Fruit fly (Drosophila melanogaster) whole organism, embryonic: ENCODE measurements around the gene Kat60.

Experiments used
- Antp ChIP-seq: fragments of 200-800 bp; sonication (Bioruptor generic); optimal IDR thresholded peaks from 3 replicates; lab custom pipeline; 2016; ENCODE audit warnings: missing biosample characterization, missing genetic modification characterization
- CG10366 ChIP-seq: fragments of 200-800 bp; sonication (Bioruptor generic); IDR thresholded peaks from 2 replicates; pipeline ENCODE4 v1.3.6; 2022; ENCODE audit warnings: missing biosample characterization, missing genetic modification characterization
- CG10543 ChIP-seq: fragments of 200-800 bp; sonication (Bioruptor generic); optimal IDR thresholded peaks from 3 replicates; lab custom pipeline; 2017; ENCODE audit warnings: missing biosample characterization, mild to moderate bottlenecking, missing genetic modification characterization, moderate library complexity
- CG12659 ChIP-seq: fragments of 200-800 bp; sonication (Bioruptor generic); optimal IDR thresholded peaks from 3 replicates; lab custom pipeline; 2017; ENCODE audit warnings: mild to moderate bottlenecking, missing biosample characterization, missing genetic modification reagents, missing genetic modification characterization
- CG13287 ChIP-seq: fragments of 200-800 bp; sonication (Bioruptor generic); IDR thresholded peaks from 2 replicates; pipeline ENCODE4 v1.3.6; 2022; ENCODE audit warnings: missing biosample characterization, missing genetic modification characterization; ENCODE audit not compliant: partially characterized antibody
- CG13775 ChIP-seq: fragments of 200-800 bp; sonication (Bioruptor generic); optimal IDR thresholded peaks from 3 replicates; lab custom pipeline; 2017; ENCODE audit warnings: missing biosample characterization, mild to moderate bottlenecking, missing genetic modification characterization
- CG14710 ChIP-seq: fragments of 200-800 bp; sonication (Bioruptor generic); optimal IDR thresholded peaks from 3 replicates; lab custom pipeline; 2019; ENCODE audit warnings: missing biosample characterization, mild to moderate bottlenecking, missing genetic modification characterization, moderate library complexity
- CG15073 ChIP-seq: fragments of 200-800 bp; sonication (Bioruptor generic); optimal IDR thresholded peaks from 2 replicates; lab custom pipeline; 2016; ENCODE audit warnings: missing biosample characterization, missing genetic modification characterization
- CG16813 ChIP-seq: fragments of 200-800 bp; sonication (Bioruptor generic); IDR thresholded peaks from 3 replicates; pipeline ENCODE4 v1.3.6; 2022; ENCODE audit warnings: missing biosample characterization, missing genetic modification characterization; ENCODE audit not compliant: partially characterized antibody
- CG17829 ChIP-seq: fragments of 200-800 bp; optimal IDR thresholded peaks from 2 replicates; lab custom pipeline; 2019; ENCODE audit warnings: missing biosample characterization, mild to moderate bottlenecking, missing genetic modification characterization, moderate library complexity
- CG2116 ChIP-seq: fragments of 200-800 bp; sonication (Bioruptor generic); optimal IDR thresholded peaks from 3 replicates; lab custom pipeline; 2018; ENCODE audit warnings: missing biosample characterization, mild to moderate bottlenecking, missing genetic modification characterization
- CG2889 ChIP-seq: fragments of 200-800 bp; sonication (Bioruptor generic); IDR thresholded peaks from 3 replicates; pipeline ENCODE4 v1.3.6; 2022; ENCODE audit warnings: missing biosample characterization, missing genetic modification characterization
- CG30020 ChIP-seq: fragments of 200-800 bp; optimal IDR thresholded peaks from 2 replicates; lab custom pipeline; 2019; ENCODE audit warnings: missing biosample characterization, mild to moderate bottlenecking, missing genetic modification characterization, moderate library complexity
- CG3281 ChIP-seq: fragments of 200-800 bp; sonication (Bioruptor generic); optimal IDR thresholded peaks from 3 replicates; lab custom pipeline; 2017; ENCODE audit warnings: missing biosample characterization, mild to moderate bottlenecking, missing genetic modification characterization
- CG34224 ChIP-seq: fragments of 200-800 bp; sonication (Bioruptor generic); IDR thresholded peaks from 3 replicates; pipeline ENCODE4 v1.3.6; 2022; ENCODE audit warnings: missing biosample characterization, missing genetic modification characterization; ENCODE audit not compliant: partially characterized antibody
- CG43689 ChIP-seq: fragments of 200-800 bp; sonication (Bioruptor generic); IDR thresholded peaks from 2 replicates; pipeline ENCODE4 v1.3.6; 2022; ENCODE audit warnings: missing biosample characterization, missing genetic modification characterization
- CG4617 ChIP-seq: fragments of 200-800 bp; sonication (Bioruptor generic); optimal IDR thresholded peaks from 3 replicates; lab custom pipeline; 2016; ENCODE audit warnings: missing biosample characterization, missing genetic modification characterization, borderline replicate concordance
- CG4854 ChIP-seq: fragments of 200-800 bp; sonication (Bioruptor generic); optimal IDR thresholded peaks from 2 replicates; lab custom pipeline; 2016; ENCODE audit warnings: missing biosample characterization, missing genetic modification characterization, inconsistent platforms
- CG6254 ChIP-seq: fragments of 200-800 bp; sonication (Bioruptor generic); optimal IDR thresholded peaks from 3 replicates; lab custom pipeline; 2017; ENCODE audit warnings: mild to moderate bottlenecking, missing biosample characterization, missing genetic modification reagents, missing genetic modification characterization
- CG8290 ChIP-seq, 3 experiments: fragments of 200-800 bp; sonication (Bioruptor generic); optimal IDR thresholded peaks; 2 replicates each; lab custom pipeline; 2016 to 2019; ENCODE audit warnings: missing biosample characterization in 3 of 3, missing genetic modification characterization in 3 of 3, mild to moderate bottlenecking in 2 of 3, moderate library complexity in 1 of 3
- CG9876 ChIP-seq: fragments of 200-800 bp; sonication (Bioruptor generic); optimal IDR thresholded peaks from 2 replicates; lab custom pipeline; 2016; ENCODE audit warnings: missing biosample characterization, missing genetic modification characterization
- Dip3 ChIP-seq: fragments of 200-800 bp; sonication (Bioruptor generic); optimal IDR thresholded peaks from 3 replicates; lab custom pipeline; 2016; ENCODE audit warnings: missing biosample characterization, missing genetic modification characterization
- Ets97D ChIP-seq: fragments of 200-800 bp; sonication (Bioruptor generic); optimal IDR thresholded peaks from 3 replicates; lab custom pipeline; 2016; ENCODE audit warnings: missing biosample characterization, missing genetic modification characterization
- Hand ChIP-seq: fragments of 200-800 bp; sonication (Bioruptor generic); optimal IDR thresholded peaks from 2 replicates; lab custom pipeline; 2017; ENCODE audit warnings: mild to moderate bottlenecking, missing biosample characterization, missing genetic modification reagents, missing genetic modification characterization
- Hey ChIP-seq: fragments of 200-800 bp; sonication (Bioruptor generic); optimal IDR thresholded peaks from 3 replicates; lab custom pipeline; 2018; ENCODE audit warnings: missing biosample characterization, mild to moderate bottlenecking, missing genetic modification characterization
- HmgD ChIP-seq: fragments of 200-800 bp; sonication (Bioruptor generic); optimal IDR thresholded peaks from 3 replicates; lab custom pipeline; 2016; ENCODE audit warnings: missing biosample characterization, missing genetic modification characterization
- Lpt ChIP-seq: fragments of >200 bp; optimal IDR thresholded peaks from 2 replicates; lab custom pipeline; 2018; ENCODE audit warnings: missing biosample characterization, missing genetic modification characterization
- Mad ChIP-seq: fragments of 200-800 bp; sonication (Bioruptor generic); optimal IDR thresholded peaks from 2 replicates; lab custom pipeline; 2016; ENCODE audit warnings: missing biosample characterization, missing genetic modification characterization
- Nf-YB ChIP-seq: fragments of 200-800 bp; sonication (Bioruptor generic); optimal IDR thresholded peaks from 3 replicates; lab custom pipeline; 2019; ENCODE audit warnings: missing biosample characterization, mild to moderate bottlenecking, missing genetic modification characterization, moderate library complexity
- Optix ChIP-seq: fragments of 200-800 bp; sonication (Bioruptor generic); IDR thresholded peaks from 3 replicates; pipeline ENCODE4 v1.3.6; 2022; ENCODE audit warnings: missing biosample characterization, missing genetic modification characterization
- Scr ChIP-seq: fragments of 200-800 bp; sonication (Bioruptor generic); IDR thresholded peaks from 2 replicates; pipeline ENCODE4 v1.3.6; 2022; ENCODE audit warnings: missing biosample characterization, missing genetic modification characterization; ENCODE audit not compliant: partially characterized antibody
- bowl ChIP-seq: fragments of 200-800 bp; sonication (Bioruptor generic); IDR thresholded peaks from 2 replicates; pipeline ENCODE4 v1.3.6; 2022; ENCODE audit warnings: missing biosample characterization, missing genetic modification characterization
- btn ChIP-seq: fragments of 200-800 bp; sonication (Bioruptor generic); optimal IDR thresholded peaks from 2 replicates; lab custom pipeline; 2016; ENCODE audit warnings: missing biosample characterization, missing genetic modification characterization
- cato ChIP-seq: fragments of 200-800 bp; sonication (Bioruptor generic); optimal IDR thresholded peaks from 2 replicates; lab custom pipeline; 2016; ENCODE audit warnings: missing biosample characterization, missing genetic modification characterization, borderline replicate concordance
- cg ChIP-seq: fragments of 200-800 bp; sonication (Bioruptor generic); optimal IDR thresholded peaks from 3 replicates; lab custom pipeline; 2019; ENCODE audit warnings: missing biosample characterization, mild to moderate bottlenecking, missing genetic modification characterization, moderate library complexity
- ems ChIP-seq: fragments of 200-800 bp; sonication (Bioruptor generic); optimal IDR thresholded peaks from 3 replicates; lab custom pipeline; 2016; ENCODE audit warnings: missing biosample characterization, missing genetic modification characterization
- gce ChIP-seq: fragments of 200-800 bp; sonication (Bioruptor generic); IDR thresholded peaks from 3 replicates; pipeline ENCODE4 v1.3.6; 2022; ENCODE audit warnings: missing biosample characterization, missing genetic modification characterization
- her ChIP-seq: fragments of 200-800 bp; sonication (Bioruptor generic); optimal IDR thresholded peaks from 2 replicates; lab custom pipeline; 2016; ENCODE audit warnings: missing biosample characterization, missing genetic modification characterization
- klu ChIP-seq: fragments of 200-800 bp; sonication (Bioruptor generic); IDR thresholded peaks from 2 replicates; pipeline ENCODE4 v1.3.6; 2022; ENCODE audit warnings: missing biosample characterization, missing genetic modification characterization
- lola ChIP-seq, 3 experiments: fragments of >200 bp in 2 of 3; fragments of 200-800 bp in 1 of 3; sonication (Bioruptor generic) in 1 of 3; optimal IDR thresholded peaks; 2 replicates each; lab custom pipeline; 2017 to 2019; ENCODE audit warnings: missing biosample characterization in 3 of 3, missing genetic modification characterization in 3 of 3, mild to moderate bottlenecking in 1 of 3, moderate library complexity in 1 of 3
- nau ChIP-seq: fragments of 200-800 bp; sonication (Bioruptor generic); optimal IDR thresholded peaks from 3 replicates; lab custom pipeline; 2017; ENCODE audit warnings: missing biosample characterization, mild to moderate bottlenecking, missing genetic modification characterization, missing genetic modification reagents
- nom ChIP-seq: fragments of 200-800 bp; sonication (Bioruptor generic); optimal IDR thresholded peaks from 2 replicates; lab custom pipeline; 2017; ENCODE audit warnings: missing biosample characterization, missing genetic modification characterization, mild to moderate bottlenecking, moderate library complexity, missing genetic modification reagents
- pita ChIP-seq: fragments of 200-800 bp; sonication (Bioruptor generic); optimal IDR thresholded peaks from 2 replicates; lab custom pipeline; 2017; ENCODE audit warnings: missing biosample characterization, mild to moderate bottlenecking, missing genetic modification characterization
- pnt ChIP-seq: fragments of 200-800 bp; sonication (Bioruptor generic); optimal IDR thresholded peaks from 3 replicates; lab custom pipeline; 2016; ENCODE audit warnings: missing biosample characterization, missing genetic modification characterization
- pros ChIP-seq: fragments of 200-800 bp; sonication (Bioruptor generic); optimal IDR thresholded peaks from 3 replicates; lab custom pipeline; 2019; ENCODE audit warnings: missing biosample characterization, mild to moderate bottlenecking, missing genetic modification characterization, moderate library complexity
- sim ChIP-seq: fragments of 200-800 bp; sonication (Bioruptor generic); IDR thresholded peaks from 2 replicates; pipeline ENCODE4 v1.3.6; 2022; ENCODE audit warnings: missing biosample characterization, missing genetic modification characterization
- slp2 ChIP-seq: fragments of 200-800 bp; sonication (Bioruptor generic); optimal IDR thresholded peaks from 2 replicates; lab custom pipeline; 2016; ENCODE audit warnings: missing biosample characterization, missing genetic modification characterization
- sug ChIP-seq: fragments of 200-800 bp; optimal IDR thresholded peaks from 2 replicates; lab custom pipeline; 2019; ENCODE audit warnings: missing biosample characterization, mild to moderate bottlenecking, missing genetic modification characterization, moderate library complexity
- tna ChIP-seq: fragments of 200-800 bp; sonication (Bioruptor generic); IDR thresholded peaks from 2 replicates; pipeline ENCODE4 v1.3.6; 2022; ENCODE audit warnings: missing biosample characterization, missing genetic modification characterization; ENCODE audit not compliant: partially characterized antibody

Kat60 gene

dm6 chr3R:5251243-5251865, 19.3 kb upstream of the Kat60 start, which contains the start of gene CtsF (continued):
- TF ChIP-seq CG6254 (GFP tag; lab: Kevin White, UChicago) (no peak), ems (GFP tag; lab: Kevin White, UChicago) (peak; percentile 32), CG16813 (GFP tag; lab: Robert Waterston, UW) (peak; percentile 99), nau (GFP tag; lab: Kevin White, UChicago) (no peak), klu (GFP tag; lab: Robert Waterston, UW) (no peak), gce (no peak), cg (peak; percentile 98), Lpt (GFP tag; lab: Kevin White, UChicago) (peak; percentile 33), tna (GFP tag; lab: Robert Waterston, UW) (peak; percentile 100), cato (GFP tag; lab: Kevin White, UChicago) (no peak), CG14710 (tag; lab: Kevin White, UChicago) (peak; percentile 47), CG43689 (GFP tag; lab: Robert Waterston, UW) (no peak), sim (GFP tag; lab: Robert Waterston, UW) (no peak), Optix (GFP tag; lab: Robert Waterston, UW) (no peak), nom (GFP tag; lab: Kevin White, UChicago) (no peak), Ets97D (GFP tag; lab: Kevin White, UChicago) (peak; percentile 74), CG2116 (GFP tag; lab: Kevin White, UChicago) (peak; percentile 86), Mad (GFP tag; lab: Kevin White, UChicago) (no peak), CG12659 (peak; percentile 80), CG9876 (GFP tag; lab: Kevin White, UChicago) (no peak), HmgD (GFP tag; lab: Kevin White, UChicago) (peak; percentile 30), CG13775 (no peak), lola (GFP tag; optimal IDR thresholded peaks at IDR 0.05; lab: Kevin White, UChicago) (no peak), btn (GFP tag; lab: Kevin White, UChicago) (no peak), Hand (GFP tag; lab: Kevin White, UChicago) (peak; percentile 48), CG4854 (no peak), bowl (GFP tag; lab: Robert Waterston, UW) (no peak), CG17829 (tag; lab: Kevin White, UChicago) (peak; percentile 54), CG8290 (GFP tag; optimal IDR thresholded peaks at IDR 0.05; lab: Kevin White, UChicago) (no peak), CG8290 (tag; optimal IDR thresholded peaks at IDR 0.05; lab: Kevin White, UChicago) (peak in 1 of 2 experiments; percentile 25), sug (tag; lab: Kevin White, UChicago) (peak; percentile 69), CG10366 (GFP tag; lab: Robert Waterston, UW) (no peak), CG13287 (GFP tag; lab: Robert Waterston, UW) (peak; percentile 99), her (peak; percentile 79), Hey (no peak), CG2889 (GFP tag; lab: Robert Waterston, UW) (no peak), Nf-YB (GFP tag; lab: Kevin White, UChicago) (no peak), CG34224 (GFP tag; lab: Robert Waterston, UW) (peak; percentile 100), Dip3 (GFP tag; lab: Kevin White, UChicago) (no peak), CG10543 (GFP tag; lab: Kevin White, UChicago) (peak; percentile 64), CG3281 (GFP tag; lab: Kevin White, UChicago) (no peak), Antp (GFP tag; lab: Kevin White, UChicago) (peak; percentile 39), CG30020 (tag; lab: Kevin White, UChicago) (peak; percentile 43), pita (GFP tag; lab: Kevin White, UChicago) (no peak), CG4617 (GFP tag; lab: Kevin White, UChicago) (peak; percentile 57), CG15073 (no peak), Scr (GFP tag; lab: Robert Waterston, UW) (peak; percentile 98), pnt (GFP tag; lab: Kevin White, UChicago) (no peak), pros (GFP tag; lab: Kevin White, UChicago) (peak; percentile 22), slp2 (GFP tag; lab: Kevin White, UChicago) (no peak)
